Fruit fly (Drosophila melanogaster): Measurements from ENCODE around the gene Rpp30.

Gene Rpp30

DNA sequence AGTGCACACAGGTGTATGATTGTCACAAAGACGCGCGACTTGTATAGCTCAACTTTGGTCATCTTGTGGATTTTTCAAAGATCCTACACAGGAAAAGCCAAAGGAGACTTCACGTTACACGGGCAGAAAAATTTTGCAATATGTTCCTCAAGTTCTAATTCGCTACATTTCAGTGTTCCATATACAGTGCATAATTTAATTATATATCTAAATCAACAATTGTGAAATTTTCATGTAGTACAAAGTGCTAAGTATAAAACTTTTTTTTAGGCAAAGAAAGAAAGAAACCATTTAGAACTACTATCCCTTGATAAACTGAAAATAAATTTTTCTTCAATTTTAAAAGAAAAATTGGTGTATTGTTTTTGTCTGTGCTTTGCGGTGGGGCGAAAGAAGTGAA is 38.8 kb upstream of the Rpp30 start:
- TF ChIP-seq ey (GFP tag; optimal IDR thresholded peaks at IDR 0.05) (no peak), Jra (GFP tag; optimal IDR thresholded peaks at IDR 0.05) (no peak), pan (optimal IDR thresholded peaks at IDR 0.05) (no peak), Hnf4 (GFP tag; optimal IDR thresholded peaks at IDR 0.05) (no peak), h (GFP tag; optimal IDR thresholded peaks at IDR 0.05) (no peak)

DNA sequence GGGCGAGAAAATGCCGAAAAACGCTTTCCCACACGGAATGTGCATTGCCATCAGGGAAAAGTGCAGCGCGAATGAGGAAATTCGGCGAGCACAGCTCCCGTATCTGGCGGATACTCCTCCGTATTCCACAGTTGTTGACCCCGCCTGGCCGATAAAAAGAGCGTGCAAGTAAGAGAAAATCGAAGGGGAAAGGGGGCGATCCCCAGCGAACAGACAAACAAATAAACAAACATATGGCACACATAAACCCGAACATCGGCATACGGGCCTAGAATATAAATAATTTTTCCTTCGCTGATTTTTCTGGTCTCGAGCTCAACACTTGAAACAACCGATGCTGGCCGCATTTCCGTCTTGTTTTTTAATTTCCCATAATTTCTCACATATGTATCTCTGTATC is 38.2 kb upstream of the Rpp30 start:
- TF ChIP-seq CrebA (GFP tag; optimal IDR thresholded peaks at IDR 0.05; ENCODE audit: borderline replicate concordance) (no peak), Abd-B (GFP tag; optimal IDR thresholded peaks at IDR 0.05) (no peak), Hr83 (GFP tag; optimal IDR thresholded peaks at IDR 0.05; ENCODE audit: poor library complexity, severe bottlenecking) (no peak), HLH106 (tag; optimal IDR thresholded peaks at IDR 0.05) (no peak), CG9705 (GFP tag; optimal IDR thresholded peaks at IDR 0.05) (no peak), h (GFP tag; optimal IDR thresholded peaks at IDR 0.05) (no peak), ey (GFP tag; optimal IDR thresholded peaks at IDR 0.05) (no peak)

DNA sequence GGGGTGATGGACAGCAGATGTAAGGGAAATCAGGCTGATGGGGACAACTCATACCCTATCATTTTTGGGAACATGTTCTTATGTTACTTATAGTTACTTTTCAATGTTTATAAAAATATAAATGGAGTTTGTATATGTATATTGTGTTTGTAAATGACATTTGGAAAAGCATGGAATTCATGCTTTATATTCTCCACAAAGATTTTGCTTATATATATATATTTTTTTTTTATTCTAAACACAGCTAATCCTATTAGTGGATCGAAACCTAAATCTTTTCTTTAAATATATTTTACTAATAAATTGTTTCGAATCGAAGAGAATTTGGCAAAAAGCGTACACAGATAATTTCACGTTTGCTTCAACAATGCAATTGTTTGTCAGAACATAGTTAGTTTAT is 36.9 kb upstream of the Rpp30 start, which contains the start of gene Amnionless:
TSS of gene Amnionless (minus strand) at position 101 of the 400 bp plus-strand sequence.
- no peak for TF ChIP-seq CG9705 (GFP tag; optimal IDR thresholded peaks at IDR 0.05)
- no peak for TF ChIP-seq Sp1 (GFP tag; optimal IDR thresholded peaks at IDR 0.05)
- TF ChIP-seq rgr (GFP tag; optimal IDR thresholded peaks at IDR 0.05), result no peak
- TF ChIP-seq Dif (GFP tag; optimal IDR thresholded peaks at IDR 0.05; ENCODE audit: partially characterized antibody), result no peak
- TF ChIP-seq psq (GFP tag; optimal IDR thresholded peaks at IDR 0.05), result no peak
- TF ChIP-seq tai (GFP tag; optimal IDR thresholded peaks at IDR 0.05), result no peak
- no peak for TF ChIP-seq br (GFP tag; optimal IDR thresholded peaks at IDR 0.05)
- TF ChIP-seq Jra (GFP tag; optimal IDR thresholded peaks at IDR 0.05), result no peak
- TF ChIP-seq GATAd (GFP tag; optimal IDR thresholded peaks at IDR 0.05), result no peak
- no peak for TF ChIP-seq usp (GFP tag; optimal IDR thresholded peaks at IDR 0.05)
- no peak for TF ChIP-seq dl (GFP tag; optimal IDR thresholded peaks at IDR 0.05; ENCODE audit: insufficient read depth in 1 of 2, partially characterized antibody in 2 of 2)
- no peak for TF ChIP-seq Dfd (GFP tag; optimal IDR thresholded peaks at IDR 0.05)
- no peak for TF ChIP-seq sv (GFP tag; optimal IDR thresholded peaks at IDR 0.05)
- TF ChIP-seq fru (GFP tag; optimal IDR thresholded peaks at IDR 0.05), result no peak

DNA sequence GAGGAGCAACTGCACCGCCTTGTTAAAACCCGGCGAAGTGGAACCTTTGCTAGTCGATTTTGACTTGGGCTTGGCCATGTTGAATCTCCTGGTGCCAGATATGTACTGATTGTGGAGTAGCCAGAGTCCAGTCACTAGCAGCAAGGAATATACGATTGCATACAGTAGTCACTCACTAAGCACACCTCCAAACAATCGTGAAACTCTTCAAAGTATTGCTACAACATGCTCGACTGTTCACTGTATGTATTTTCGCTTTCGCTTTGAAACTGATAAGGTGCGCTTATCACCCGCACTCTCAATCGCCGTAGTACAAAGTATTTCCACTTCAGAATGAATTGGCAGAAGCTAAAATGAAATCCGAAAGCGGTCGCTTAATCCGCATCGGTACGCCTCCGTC is 34.2 kb upstream of the Rpp30 start:
- TF ChIP-seq GATAd (GFP tag; optimal IDR thresholded peaks at IDR 0.05) (no peak), Hr78 (GFP tag; optimal IDR thresholded peaks at IDR 0.05) (no peak), Rel (GFP tag; optimal IDR thresholded peaks at IDR 0.05) (peak; percentile 52), Rel (tag; optimal IDR thresholded peaks at IDR 0.05) (peak; percentile 74), CrebA (GFP tag; optimal IDR thresholded peaks at IDR 0.05; ENCODE audit: borderline replicate concordance) (no peak), tai (GFP tag; optimal IDR thresholded peaks at IDR 0.05) (no peak), Hr83 (GFP tag; optimal IDR thresholded peaks at IDR 0.05; ENCODE audit: poor library complexity, severe bottlenecking) (peak; percentile 98), psq (GFP tag; optimal IDR thresholded peaks at IDR 0.05) (peak; percentile 93), fru (GFP tag; optimal IDR thresholded peaks at IDR 0.05) (peak; percentile 90), dl (GFP tag; optimal IDR thresholded peaks at IDR 0.05; ENCODE audit: insufficient read depth in 1 of 2, partially characterized antibody in 2 of 2) (no peak), HLH106 (tag; optimal IDR thresholded peaks at IDR 0.05) (peak; percentile 79), OdsH (GFP tag; optimal IDR thresholded peaks at IDR 0.05) (peak; percentile 91), lola (GFP tag; optimal IDR thresholded peaks at IDR 0.05) (no peak), sv (GFP tag; optimal IDR thresholded peaks at IDR 0.05) (peak; percentile 36), h (GFP tag; optimal IDR thresholded peaks at IDR 0.05) (peak; percentile 95), Mio (GFP tag; optimal IDR thresholded peaks at IDR 0.05) (peak; percentile 66), Sp1 (GFP tag; optimal IDR thresholded peaks at IDR 0.05) (peak; percentile 83), woc (GFP tag; optimal IDR thresholded peaks at IDR 0.05) (peak; percentile 84), dmrt93B (GFP tag; optimal IDR thresholded peaks at IDR 0.05) (peak; percentile 55), Hnf4 (GFP tag; optimal IDR thresholded peaks at IDR 0.05) (peak; percentile 98), pan (optimal IDR thresholded peaks at IDR 0.05) (no peak), brk (GFP tag; optimal IDR thresholded peaks at IDR 0.05) (no peak), Myc (optimal IDR thresholded peaks at IDR 0.05) (no peak), Vsx2 (GFP tag; optimal IDR thresholded peaks at IDR 0.05; ENCODE audit: partially characterized antibody) (no peak), br (GFP tag; optimal IDR thresholded peaks at IDR 0.05) (peak; percentile 92), sage (GFP tag; optimal IDR thresholded peaks at IDR 0.05) (peak; percentile 69), dsf (GFP tag; optimal IDR thresholded peaks at IDR 0.05; ENCODE audit: borderline replicate concordance) (peak; percentile 16), usp (GFP tag; optimal IDR thresholded peaks at IDR 0.05) (no peak), foxo (GFP tag; optimal IDR thresholded peaks at IDR 0.05) (peak; percentile 70 to 96), Jra (GFP tag; optimal IDR thresholded peaks at IDR 0.05) (peak; percentile 81), CG32264 (GFP tag; optimal IDR thresholded peaks at IDR 0.05) (peak; percentile 63), jim (GFP tag; optimal IDR thresholded peaks at IDR 0.05) (peak; percentile 13), Dif (GFP tag; optimal IDR thresholded peaks at IDR 0.05; ENCODE audit: partially characterized antibody) (no peak), rgr (GFP tag; optimal IDR thresholded peaks at IDR 0.05) (peak; percentile 97), N (GFP tag; optimal IDR thresholded peaks at IDR 0.05) (no peak), Abd-B (GFP tag; optimal IDR thresholded peaks at IDR 0.05) (no peak), Dfd (GFP tag; optimal IDR thresholded peaks at IDR 0.05) (no peak), ey (GFP tag; optimal IDR thresholded peaks at IDR 0.05) (peak; percentile 90), CG9705 (GFP tag; optimal IDR thresholded peaks at IDR 0.05) (peak; percentile 58)

Measured in whole organism, wandering third instar larva.